Worm (Caenorhabditis elegans) whole organism, early embryonic: ENCODE data around the gene C34F11.2.

Experiments used
- B0310.2 ChIP-seq: sonication (generic microtip); optimal IDR thresholded peaks from 2 replicates; lab custom pipeline; 2016; ENCODE audit warnings: mild to moderate bottlenecking, missing genetic modification characterization, missing compliant biosample characterization
- F13C5.2 ChIP-seq: sonication (generic microtip); optimal IDR thresholded peaks from 2 replicates; lab custom pipeline; 2017; ENCODE audit warnings: mild to moderate bottlenecking, missing genetic modification characterization, inconsistent platforms, missing compliant biosample characterization
- aly-1 ChIP-seq: sonication (generic microtip); optimal IDR thresholded peaks from 2 replicates; lab custom pipeline; 2016; ENCODE audit warnings: missing genetic modification characterization, missing compliant biosample characterization
- ama-1 ChIP-seq: fragments of 150-350 bp; optimal IDR thresholded peaks from 2 replicates; lab custom pipeline; 2014
- ceh-13 ChIP-seq: fragments of 200-800 bp; sonication (Bioruptor generic); optimal IDR thresholded peaks from 2 replicates; lab custom pipeline; 2018; ENCODE audit warnings: mild to moderate bottlenecking, missing genetic modification characterization, missing compliant biosample characterization
- ceh-36 ChIP-seq: sonication (generic microtip); optimal IDR thresholded peaks from 2 replicates; lab custom pipeline; 2016; ENCODE audit warnings: missing genetic modification characterization, inconsistent platforms, missing compliant biosample characterization
- ets-7 ChIP-seq: sonication (generic microtip); optimal IDR thresholded peaks from 2 replicates; lab custom pipeline; 2016; ENCODE audit warnings: missing genotype, missing genetic modification characterization, missing compliant biosample characterization
- flt-1 ChIP-seq: fragments of 200-800 bp; sonication (Bioruptor generic); IDR thresholded peaks from 2 replicates; pipeline ENCODE4 v1.3.6; 2022; ENCODE audit warnings: missing genetic modification characterization, missing compliant biosample characterization
- hmbx-1 ChIP-seq: sonication (generic microtip); optimal IDR thresholded peaks from 2 replicates; lab custom pipeline; 2016; ENCODE audit warnings: mild to moderate bottlenecking, missing genetic modification characterization, missing compliant biosample characterization
- hmg-4 ChIP-seq: fragments of 200-800 bp; sonication (Bioruptor generic); optimal IDR thresholded peaks from 2 replicates; lab custom pipeline; 2018; ENCODE audit warnings: mild to moderate bottlenecking, missing genetic modification characterization, missing compliant biosample characterization
- hnd-1 ChIP-seq: sonication (generic microtip); optimal IDR thresholded peaks from 2 replicates; lab custom pipeline; 2016; ENCODE audit warnings: missing genetic modification characterization, missing compliant biosample characterization
- pes-1 ChIP-seq: fragments of 200-800 bp; sonication (Bioruptor generic); IDR thresholded peaks from 2 replicates; pipeline ENCODE4 v1.3.6; 2022; ENCODE audit warnings: missing genetic modification reagents, missing genetic modification characterization, missing compliant biosample characterization
- scrt-1 ChIP-seq: fragments of 200-800 bp; sonication (Bioruptor generic); IDR thresholded peaks from 2 replicates; pipeline ENCODE4 v1.3.6; 2022; ENCODE audit warnings: missing genetic modification characterization, missing compliant biosample characterization
- sea-1 ChIP-seq: fragments of 200-800 bp; sonication (Bioruptor generic); conservative IDR thresholded peaks from 2 replicates; pipeline ENCODE4 v1.3.6; 2022; ENCODE audit warnings: missing genetic modification characterization, missing compliant biosample characterization
- tbx-11 ChIP-seq: fragments of 200-800 bp; sonication (Bioruptor generic); IDR thresholded peaks from 2 replicates; pipeline ENCODE4 v1.3.6; 2022; ENCODE audit warnings: missing genetic modification characterization, missing compliant biosample characterization
- tbx-37 ChIP-seq: fragments of 200-800 bp; sonication (Bioruptor generic); conservative IDR thresholded peaks from 2 replicates; pipeline ENCODE4 v1.3.6; 2022; ENCODE audit warnings: missing genetic modification reagents, missing genetic modification characterization, missing compliant biosample characterization
- tra-4 ChIP-seq: sonication (generic microtip); optimal IDR thresholded peaks from 2 replicates; lab custom pipeline; 2017; ENCODE audit warnings: missing genetic modification characterization, missing compliant biosample characterization

C34F11.2 gene

DNA sequence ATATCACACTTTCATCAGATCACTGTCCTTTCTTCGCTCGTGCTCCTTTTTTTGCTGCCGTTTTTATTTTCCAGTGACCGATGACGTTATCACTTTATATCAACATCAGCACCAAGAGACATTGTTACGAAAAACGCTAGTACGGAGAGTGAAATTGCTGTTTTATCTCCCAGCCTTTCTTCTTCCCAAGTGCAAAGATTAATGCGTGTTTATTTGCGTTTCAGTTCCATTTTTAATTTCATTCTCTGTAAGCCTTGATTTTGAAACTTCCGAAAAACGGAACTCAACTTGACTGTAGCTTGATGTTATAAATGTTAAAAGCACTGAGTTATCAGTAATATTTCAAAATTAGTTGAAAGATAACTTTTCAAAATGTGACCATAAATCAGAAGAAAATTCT lies 25.2 kb upstream of the C34F11.2 start:
- TF ChIP-seq sea-1 (GFP tag; lab: Robert Waterston, UW) (no peak), aly-1 (tag; lab: Kevin White, UChicago) (no peak), flt-1 (GFP tag; lab: Robert Waterston, UW) (no peak), ama-1 (lab: Kevin White, UChicago) (no peak), tbx-37 (GFP tag; lab: Robert Waterston, UW) (no peak), tra-4 (no peak), hmg-4 (no peak), ceh-13 (GFP tag; lab: Kevin White, UChicago) (no peak), F13C5.2 (tag; lab: Kevin White, UChicago) (no peak), B0310.2 (tag; lab: Kevin White, UChicago) (no peak), hnd-1 (tag; lab: Kevin White, UChicago) (no peak), tbx-11 (no peak)

- no peak for TF ChIP-seq ets-7 (tag; lab: Kevin White, UChicago)
- TF ChIP-seq sea-1 (GFP tag; lab: Robert Waterston, UW), result no peak
- no peak for TF ChIP-seq hmg-4
- no peak for TF ChIP-seq scrt-1 (GFP tag; lab: Robert Waterston, UW)
- no peak for TF ChIP-seq hnd-1 (tag; lab: Kevin White, UChicago)
- no peak for TF ChIP-seq tbx-11
- no peak for TF ChIP-seq flt-1 (GFP tag; lab: Robert Waterston, UW)
- no peak for TF ChIP-seq aly-1 (tag; lab: Kevin White, UChicago)
- no peak for TF ChIP-seq ceh-36 (tag; lab: Kevin White, UChicago)
- no peak for TF ChIP-seq B0310.2 (tag; lab: Kevin White, UChicago)
- TF ChIP-seq tbx-37 (GFP tag; lab: Robert Waterston, UW), result no peak
Measured at ce11 chrII:5187469-5187868, 24.6 kb upstream of the C34F11.2 start, which contains the start of gene crh-2. crh-2 (minus strand) TSS chrII:5187569.

- no peak for TF ChIP-seq ama-1 (lab: Kevin White, UChicago)
- no peak for TF ChIP-seq aly-1 (tag; lab: Kevin White, UChicago)
- TF ChIP-seq hmg-4, result no peak
- no peak for TF ChIP-seq tra-4
Measured at ce11 chrII:5187934-5188333, 24.1 kb upstream of the C34F11.2 start.

ce11 chrII:5191766-5192165 lies 20.3 kb upstream of the C34F11.2 start:
- TF ChIP-seq hnd-1 (tag; lab: Kevin White, UChicago), result no peak
- no peak for TF ChIP-seq B0310.2 (tag; lab: Kevin White, UChicago)
- no peak for TF ChIP-seq ceh-13 (GFP tag; lab: Kevin White, UChicago)
- no peak for TF ChIP-seq ets-7 (tag; lab: Kevin White, UChicago)
- TF ChIP-seq ama-1 (lab: Kevin White, UChicago), result no peak
- TF ChIP-seq pes-1 (GFP tag; lab: Robert Waterston, UW), result no peak
- TF ChIP-seq hmg-4, result no peak
- TF ChIP-seq scrt-1 (GFP tag; lab: Robert Waterston, UW), result no peak
- no peak for TF ChIP-seq tra-4
- no peak for TF ChIP-seq sea-1 (GFP tag; lab: Robert Waterston, UW)
- no peak for TF ChIP-seq ceh-36 (tag; lab: Kevin White, UChicago)
- TF ChIP-seq F13C5.2 (tag; lab: Kevin White, UChicago), result no peak
- no peak for TF ChIP-seq aly-1 (tag; lab: Kevin White, UChicago)
- TF ChIP-seq tbx-11, result no peak
- TF ChIP-seq hmbx-1 (tag; lab: Kevin White, UChicago), result no peak
- no peak for TF ChIP-seq flt-1 (GFP tag; lab: Robert Waterston, UW)

ce11 chrII:5194066-5194465 lies 18.0 kb upstream of the C34F11.2 start, which contains the start of gene msp-49:
msp-49 (plus strand) TSS chrII:5194366.
- TF ChIP-seq ceh-13 (GFP tag; lab: Kevin White, UChicago), result no peak
- no peak for TF ChIP-seq ceh-36 (tag; lab: Kevin White, UChicago)
- TF ChIP-seq B0310.2 (tag; lab: Kevin White, UChicago), result no peak
- TF ChIP-seq sea-1 (GFP tag; lab: Robert Waterston, UW), result no peak
- TF ChIP-seq tbx-11, result no peak
- no peak for TF ChIP-seq pes-1 (GFP tag; lab: Robert Waterston, UW)

DNA sequence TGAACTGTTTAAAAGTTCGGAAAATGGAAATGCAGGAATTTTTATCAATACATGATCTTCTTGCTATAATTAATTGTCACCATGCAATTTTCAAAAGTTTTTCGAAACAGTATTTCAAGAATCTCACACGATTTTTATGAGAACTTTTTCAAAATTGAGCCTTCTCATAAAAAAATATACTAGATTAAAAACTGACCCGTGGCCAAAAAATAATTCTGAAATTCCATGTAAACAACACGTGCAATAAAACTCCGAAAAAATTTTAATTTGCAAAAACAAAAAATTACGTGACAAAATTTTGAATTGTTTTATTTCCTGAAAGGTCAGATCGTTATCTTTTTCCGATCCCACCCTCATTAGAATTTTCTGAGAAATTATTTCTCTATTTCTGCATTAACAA lies 16.6 kb upstream of the C34F11.2 start, which contains the start of gene C34F11.5:
Gene C34F11.5 (plus strand): TSS at position 301 of the 400 bp plus-strand sequence.
- TF ChIP-seq hmg-4, result no peak
- TF ChIP-seq tra-4, result no peak
- TF ChIP-seq aly-1 (tag; lab: Kevin White, UChicago), result no peak
- TF ChIP-seq sea-1 (GFP tag; lab: Robert Waterston, UW), result no peak
- TF ChIP-seq F13C5.2 (tag; lab: Kevin White, UChicago), result no peak

DNA sequence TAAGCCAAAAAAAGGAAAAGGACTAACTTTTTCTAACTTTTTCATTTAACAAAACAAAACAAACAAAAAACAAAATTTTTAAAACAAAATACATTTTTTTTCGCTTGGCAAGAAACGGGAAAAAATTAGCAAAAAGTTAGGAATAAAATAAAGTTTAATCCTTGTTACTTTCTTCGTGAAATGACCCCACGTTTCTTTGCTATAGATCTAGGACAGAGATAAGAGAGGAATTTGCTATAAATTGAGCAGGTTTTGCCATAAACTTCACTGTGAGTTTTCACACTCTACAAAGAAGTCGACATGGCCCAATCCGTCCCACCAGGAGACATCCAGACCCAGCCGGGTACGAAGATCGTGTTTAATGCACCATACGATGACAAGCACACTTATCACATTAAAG lies 12.6 kb upstream of the C34F11.2 start, which contains the start of gene msp-50:
Gene msp-50 (plus strand): TSS at position 301 of the 400 bp plus-strand sequence.
- TF ChIP-seq aly-1 (tag; lab: Kevin White, UChicago), result no peak
- no peak for TF ChIP-seq hmbx-1 (tag; lab: Kevin White, UChicago)
- TF ChIP-seq scrt-1 (GFP tag; lab: Robert Waterston, UW), result no peak
- no peak for TF ChIP-seq ama-1 (lab: Kevin White, UChicago)
- TF ChIP-seq hnd-1 (tag; lab: Kevin White, UChicago), result no peak
- no peak for TF ChIP-seq F13C5.2 (tag; lab: Kevin White, UChicago)
- no peak for TF ChIP-seq sea-1 (GFP tag; lab: Robert Waterston, UW)
- TF ChIP-seq tra-4, result no peak
- no peak for TF ChIP-seq tbx-37 (GFP tag; lab: Robert Waterston, UW)

DNA sequence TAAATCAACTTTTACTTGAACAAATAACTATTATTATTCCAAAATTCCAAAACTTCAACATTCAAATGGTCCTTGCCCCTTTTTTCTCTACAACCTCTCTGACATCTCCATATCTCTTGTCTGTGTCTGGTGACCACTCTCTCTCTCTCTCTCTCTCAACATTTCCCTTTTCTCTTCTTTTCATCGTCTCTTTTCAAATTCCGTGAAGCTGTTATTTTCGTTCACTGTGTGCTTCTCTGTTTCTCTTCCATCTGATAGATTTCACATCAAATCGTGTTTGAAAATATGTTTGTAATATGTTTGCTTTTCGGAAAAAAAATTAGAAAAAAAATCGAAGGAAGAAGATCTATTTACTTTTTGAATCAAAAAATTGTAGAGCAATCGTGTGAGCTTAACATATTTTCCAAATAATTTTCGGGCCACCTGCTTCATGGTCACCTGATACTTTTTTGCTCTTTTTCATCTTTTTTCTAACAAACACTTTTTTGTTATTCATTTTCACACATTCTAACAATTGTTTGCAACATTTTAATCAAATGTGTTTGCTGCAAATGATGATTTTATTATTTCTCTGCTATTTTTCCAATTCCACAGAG lies 11.0 kb upstream of the C34F11.2 start:
- TF ChIP-seq aly-1 (tag; lab: Kevin White, UChicago), result no peak
- no peak for TF ChIP-seq ceh-36 (tag; lab: Kevin White, UChicago)
- no peak for TF ChIP-seq scrt-1 (GFP tag; lab: Robert Waterston, UW)
- no peak for TF ChIP-seq ama-1 (lab: Kevin White, UChicago)
- no peak for TF ChIP-seq F13C5.2 (tag; lab: Kevin White, UChicago)
- TF ChIP-seq ceh-13 (GFP tag; lab: Kevin White, UChicago), result no peak
- TF ChIP-seq ets-7 (tag; lab: Kevin White, UChicago), result no peak
- TF ChIP-seq sea-1 (GFP tag; lab: Robert Waterston, UW), result no peak
- no peak for TF ChIP-seq tbx-11
- no peak for TF ChIP-seq flt-1 (GFP tag; lab: Robert Waterston, UW)
- no peak for TF ChIP-seq hmg-4
- no peak for TF ChIP-seq tra-4
- TF ChIP-seq hmbx-1 (tag; lab: Kevin White, UChicago), result no peak
- no peak for TF ChIP-seq tbx-37 (GFP tag; lab: Robert Waterston, UW)
- TF ChIP-seq hnd-1 (tag; lab: Kevin White, UChicago), result no peak
- no peak for TF ChIP-seq pes-1 (GFP tag; lab: Robert Waterston, UW)
- TF ChIP-seq B0310.2 (tag; lab: Kevin White, UChicago), result no peak
